Worm (Caenorhabditis elegans) whole organism, L3 larva: ENCODE results near the gene mpst-4.
A peak's percentile ranks its signal among the peaks of the same experiment; 100 is the strongest.

ENCODE experiments used
- R02D3.7 ChIP-seq: fragments of 150-350 bp; optimal IDR thresholded peaks from 2 replicates; lab custom pipeline; 2014; ENCODE audit warnings: missing biosample characterization, missing genetic modification characterization
- ZK546.5 ChIP-seq: sonication (generic microtip); optimal IDR thresholded peaks from 2 replicates; lab custom pipeline; 2017; ENCODE audit warnings: missing biosample characterization, missing genetic modification characterization
- aly-2 ChIP-seq: fragments of 150-350 bp; optimal IDR thresholded peaks from 2 replicates; lab custom pipeline; 2014; ENCODE audit warnings: missing biosample characterization, missing genetic modification characterization
- ceh-28 ChIP-seq: fragments of 150-350 bp; optimal IDR thresholded peaks from 2 replicates; lab custom pipeline; 2014; ENCODE audit warnings: missing biosample characterization, missing genetic modification reagents, missing genetic modification characterization
- ceh-82 ChIP-seq: fragments of 150-350 bp; optimal IDR thresholded peaks from 2 replicates; lab custom pipeline; 2014; ENCODE audit warnings: missing biosample characterization, missing genetic modification characterization
- daf-12 ChIP-seq: fragments of 150-350 bp; optimal IDR thresholded peaks from 2 replicates; lab custom pipeline; 2014; ENCODE audit warnings: missing biosample characterization, missing genetic modification reagents, missing genetic modification characterization
- egl-27 ChIP-seq: sonication (generic microtip); optimal IDR thresholded peaks from 4 replicates; lab custom pipeline; 2017; ENCODE audit warnings: missing biosample characterization, missing genetic modification reagents, missing genetic modification characterization
- egl-5 ChIP-seq: fragments of 150-350 bp; optimal IDR thresholded peaks from 2 replicates; lab custom pipeline; 2017; ENCODE audit warnings: missing biosample characterization, missing genetic modification reagents, missing genetic modification characterization, inconsistent platforms
- elt-1 ChIP-seq: fragments of 150-350 bp; optimal IDR thresholded peaks from 2 replicates; lab custom pipeline; 2014; ENCODE audit warnings: missing biosample characterization, missing genetic modification characterization
- elt-2 ChIP-seq: sonication (generic microtip); optimal IDR thresholded peaks from 2 replicates; lab custom pipeline; 2016; ENCODE audit warnings: missing genetic modification reagents, mild to moderate bottlenecking, missing genetic modification characterization, missing compliant biosample characterization
- elt-3 ChIP-seq, 3 experiments: fragments of 150-350 bp in 1 of 3; sonication (generic microtip) in 2 of 3; optimal IDR thresholded peaks; 2 replicates in 2 of 3; 4 replicates in 1 of 3; lab custom pipeline; 2014 to 2017; ENCODE audit warnings: missing biosample characterization in 3 of 3, missing genetic modification characterization in 3 of 3
- fkh-10 ChIP-seq: sonication (generic microtip); optimal IDR thresholded peaks from 2 replicates; lab custom pipeline; 2017; ENCODE audit warnings: missing biosample characterization, missing genetic modification reagents, missing genetic modification characterization
- fkh-2 ChIP-seq: fragments of 150-350 bp; optimal IDR thresholded peaks from 2 replicates; lab custom pipeline; 2014; ENCODE audit warnings: missing biosample characterization, missing genetic modification reagents, missing genetic modification characterization
- hmg-11 ChIP-seq: sonication (generic microtip); optimal IDR thresholded peaks from 2 replicates; lab custom pipeline; 2016; ENCODE audit warnings: missing genetic modification characterization, missing compliant biosample characterization
- jun-1 ChIP-seq: fragments of 150-350 bp; optimal IDR thresholded peaks from 2 replicates; lab custom pipeline; 2014; ENCODE audit warnings: missing biosample characterization, missing genetic modification reagents, missing genetic modification characterization
- lin-15B ChIP-seq: fragments of 150-350 bp; optimal IDR thresholded peaks from 2 replicates; lab custom pipeline; 2014; ENCODE audit warnings: missing biosample characterization, missing genetic modification characterization
- lin-39 ChIP-seq: fragments of 150-350 bp; optimal IDR thresholded peaks from 2 replicates; lab custom pipeline; 2018; ENCODE audit warnings: missing biosample characterization, missing genetic modification reagents, missing genetic modification characterization
- nfya-1 ChIP-seq: sonication (generic microtip); optimal IDR thresholded peaks from 2 replicates; lab custom pipeline; 2017; ENCODE audit warnings: missing genetic modification characterization, mild to moderate bottlenecking, missing compliant biosample characterization, antibody characterized with exemption, moderate library complexity; ENCODE audit not compliant: insufficient read depth
- nhr-11 ChIP-seq: fragments of 150-350 bp; optimal IDR thresholded peaks from 2 replicates; lab custom pipeline; 2014; ENCODE audit warnings: missing biosample characterization, missing genetic modification characterization
- nhr-23 ChIP-seq: fragments of 150-350 bp; optimal IDR thresholded peaks from 2 replicates; lab custom pipeline; 2014; ENCODE audit warnings: missing biosample characterization, missing genetic modification reagents, missing genetic modification characterization
- nhr-237 ChIP-seq: fragments of 150-350 bp; optimal IDR thresholded peaks from 2 replicates; lab custom pipeline; 2014; ENCODE audit warnings: missing biosample characterization, missing genetic modification characterization
- nhr-25 ChIP-seq: sonication (generic microtip); optimal IDR thresholded peaks from 2 replicates; lab custom pipeline; 2017; ENCODE audit warnings: missing biosample characterization, missing genetic modification characterization
- nhr-43 ChIP-seq: sonication (generic microtip); optimal IDR thresholded peaks from 2 replicates; lab custom pipeline; 2016; ENCODE audit warnings: mild to moderate bottlenecking, missing genetic modification characterization, missing compliant biosample characterization; ENCODE audit not compliant: poor library complexity, severe bottlenecking
- nhr-67 ChIP-seq: fragments of 150-350 bp; optimal IDR thresholded peaks from 2 replicates; lab custom pipeline; 2014; ENCODE audit warnings: missing biosample characterization, missing genetic modification characterization
- nhr-76 ChIP-seq: fragments of 150-350 bp; sonication (generic microtip); optimal IDR thresholded peaks from 5 replicates; lab custom pipeline; 2014; ENCODE audit warnings: missing biosample characterization, missing genetic modification characterization
- nhr-77 ChIP-seq: fragments of 150-350 bp; optimal IDR thresholded peaks from 2 replicates; lab custom pipeline; 2014; ENCODE audit warnings: missing biosample characterization, missing genetic modification characterization
- pha-4 ChIP-seq: fragments of 150-350 bp; optimal IDR thresholded peaks from 2 replicates; lab custom pipeline; 2014; ENCODE audit warnings: missing biosample characterization, missing genetic modification reagents, missing genetic modification characterization
- pqm-1 ChIP-seq: fragments of 150-350 bp; optimal IDR thresholded peaks from 2 replicates; lab custom pipeline; 2017; ENCODE audit warnings: missing biosample characterization, missing genetic modification characterization, inconsistent platforms
- sea-2 ChIP-seq: fragments of 150-350 bp; sonication (generic microtip); optimal IDR thresholded peaks from 4 replicates; lab custom pipeline; 2014; ENCODE audit warnings: missing biosample characterization, missing genetic modification reagents, missing genetic modification characterization
- skn-1 ChIP-seq: fragments of 150-350 bp; optimal IDR thresholded peaks from 2 replicates; lab custom pipeline; 2014; ENCODE audit warnings: missing biosample characterization, missing genetic modification characterization
- snpc-4 ChIP-seq: fragments of 150-350 bp; optimal IDR thresholded peaks from 2 replicates; lab custom pipeline; 2014; ENCODE audit warnings: missing biosample characterization, missing genetic modification characterization
- tbx-2 ChIP-seq: sonication (generic microtip); optimal IDR thresholded peaks from 2 replicates; lab custom pipeline; 2016; ENCODE audit warnings: mild to moderate bottlenecking, missing genetic modification characterization, missing compliant biosample characterization
- unc-39 ChIP-seq: sonication (generic microtip); optimal IDR thresholded peaks from 4 replicates; lab custom pipeline; 2017; ENCODE audit warnings: missing biosample characterization, missing genetic modification characterization
- unc-62 ChIP-seq: fragments of 150-350 bp; sonication (generic microtip); optimal IDR thresholded peaks from 4 replicates; lab custom pipeline; 2014; ENCODE audit warnings: missing biosample characterization, missing genetic modification reagents, missing genetic modification characterization
- zag-1 ChIP-seq: fragments of 150-350 bp; optimal IDR thresholded peaks from 2 replicates; lab custom pipeline; 2014; ENCODE audit warnings: missing biosample characterization, missing genetic modification characterization
- ztf-11 ChIP-seq: fragments of 150-350 bp; optimal IDR thresholded peaks from 2 replicates; lab custom pipeline; 2014; ENCODE audit warnings: missing biosample characterization, missing genetic modification characterization
- ztf-4 ChIP-seq: fragments of 150-350 bp; optimal IDR thresholded peaks from 2 replicates; lab custom pipeline; 2014; ENCODE audit warnings: missing biosample characterization, missing genetic modification characterization

The mpst-4 gene

DNA sequence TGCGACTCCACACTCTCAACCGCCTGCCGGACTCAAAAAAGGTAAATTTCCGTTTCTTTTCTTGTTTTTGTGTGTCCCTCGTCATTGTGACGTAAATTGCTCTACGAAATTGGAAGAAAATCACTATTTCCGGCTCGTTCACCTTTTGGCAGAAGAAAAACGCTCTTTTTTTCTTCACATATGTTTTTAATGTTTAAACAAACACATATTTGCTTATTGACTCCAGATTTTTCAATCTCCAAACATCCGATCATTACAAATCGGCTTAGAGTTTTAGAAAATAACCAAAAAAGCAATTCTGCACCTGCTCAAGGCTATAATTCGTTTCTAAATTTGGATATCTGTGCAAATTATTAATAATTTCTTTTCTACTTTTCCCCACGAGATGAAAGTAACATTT, 42.6 kb upstream of the mpst-4 start:
- no peak for TF ChIP-seq egl-27 (tag; lab: Kevin White, UChicago)
- TF ChIP-seq nhr-237 (tag; lab: Kevin White, UChicago), result no peak
- no peak for TF ChIP-seq ZK546.5 (tag; lab: Kevin White, UChicago)
- TF ChIP-seq tbx-2 (tag; lab: Kevin White, UChicago), result no peak
- TF ChIP-seq nhr-76 (tag; lab: Kevin White, UChicago), result no peak
- no peak for TF ChIP-seq elt-1 (tag; lab: Kevin White, UChicago)
- no peak for TF ChIP-seq nhr-11 (tag; lab: Kevin White, UChicago)
- TF ChIP-seq pqm-1 (tag; lab: Kevin White, UChicago), result no peak
- no peak for TF ChIP-seq aly-2 (tag; lab: Kevin White, UChicago)
- no peak for TF ChIP-seq nfya-1 (tag; lab: Kevin White, UChicago)
- TF ChIP-seq sea-2 (GFP tag; lab: Kevin White, UChicago), result no peak
- TF ChIP-seq zag-1, result no peak
- no peak for TF ChIP-seq lin-15B (tag; lab: Kevin White, UChicago)

DNA sequence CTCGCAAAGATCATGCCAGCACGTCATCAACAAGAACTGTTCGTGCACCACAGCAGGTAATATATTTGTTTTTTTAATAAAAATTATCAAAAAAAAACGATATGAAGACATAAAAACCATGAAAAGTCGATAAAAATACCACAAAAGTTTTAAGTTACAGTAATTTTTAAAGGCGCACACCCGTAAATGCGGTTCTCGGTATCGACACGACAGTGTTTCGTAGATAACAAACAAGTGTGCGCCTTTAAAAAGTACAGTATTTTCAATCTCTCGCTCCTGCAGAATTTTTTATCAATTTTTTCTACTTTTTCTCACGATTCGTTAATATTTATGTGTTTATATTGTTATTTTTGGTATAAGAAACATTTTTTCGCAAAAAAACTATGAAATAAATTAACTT, 42.1 kb upstream of the mpst-4 start:
- TF ChIP-seq daf-12 (tag; lab: Kevin White, UChicago) (no peak), lin-15B (tag; lab: Kevin White, UChicago) (no peak), ceh-82 (no peak), ztf-4 (tag; lab: Kevin White, UChicago) (no peak), ZK546.5 (tag; lab: Kevin White, UChicago) (no peak), fkh-10 (GFP tag; lab: Kevin White, UChicago) (no peak), nhr-43 (tag; lab: Kevin White, UChicago) (no peak), nhr-11 (tag; lab: Kevin White, UChicago) (no peak), elt-1 (tag; lab: Kevin White, UChicago) (no peak), R02D3.7 (tag; lab: Kevin White, UChicago) (no peak), nhr-25 (tag; lab: Kevin White, UChicago) (no peak), sea-2 (GFP tag; lab: Kevin White, UChicago) (no peak), unc-39 (no peak), nhr-77 (no peak), fkh-2 (tag; lab: Kevin White, UChicago) (no peak), pha-4 (no peak), ceh-28 (no peak)
- TF ChIP-seq, all 47 proteins: peak for 0

- TF ChIP-seq ztf-11 (tag; lab: Kevin White, UChicago) (no peak), elt-3 (tag; optimal IDR thresholded peaks at IDR 0.05; lab: Kevin White, UChicago) (no peak), skn-1 (tag; lab: Kevin White, UChicago) (no peak), nhr-67 (no peak), elt-2 (tag; lab: Kevin White, UChicago) (peak; percentile 75), nhr-237 (tag; lab: Kevin White, UChicago) (no peak), fkh-2 (tag; lab: Kevin White, UChicago) (no peak)
Measured at ce11 chrII:4904778-4905177, 41.5 kb upstream of the mpst-4 start, which contains the start of gene btbd-10. Gene btbd-10 (plus strand): TSS chrII:4905008.

ce11 chrII:4904277-4904676, 41.0 kb upstream of the mpst-4 start:
- TF ChIP-seq nhr-67 (no peak), daf-12 (tag; lab: Kevin White, UChicago) (no peak), skn-1 (tag; lab: Kevin White, UChicago) (peak; percentile 70), nhr-23 (tag; lab: Kevin White, UChicago) (peak; percentile 47), hmg-11 (peak; percentile 83), fkh-10 (GFP tag; lab: Kevin White, UChicago) (peak; percentile 46), snpc-4 (tag; lab: Kevin White, UChicago) (peak; percentile 77), nfya-1 (tag; lab: Kevin White, UChicago) (peak; percentile 96), lin-39 (tag; lab: Kevin White, UChicago) (peak; percentile 68), unc-62 (GFP tag; lab: Kevin White, UChicago) (peak; percentile 37), jun-1 (tag; lab: Kevin White, UChicago) (peak; percentile 56), nhr-76 (tag; lab: Kevin White, UChicago) (no peak), egl-5 (tag; lab: Kevin White, UChicago) (peak; percentile 78), egl-27 (tag; lab: Kevin White, UChicago) (peak; percentile 18), elt-2 (tag; lab: Kevin White, UChicago) (peak; percentile 68), pha-4 (peak; percentile 84), ceh-28 (peak; percentile 36), nhr-25 (tag; lab: Kevin White, UChicago) (peak; percentile 79), pqm-1 (tag; lab: Kevin White, UChicago) (peak; percentile 50), R02D3.7 (tag; lab: Kevin White, UChicago) (no peak), lin-15B (tag; lab: Kevin White, UChicago) (peak; percentile 87)
